Worm (Caenorhabditis elegans): Measurements from ENCODE around the gene M01G5.1.

The M01G5.1 gene

DNA sequence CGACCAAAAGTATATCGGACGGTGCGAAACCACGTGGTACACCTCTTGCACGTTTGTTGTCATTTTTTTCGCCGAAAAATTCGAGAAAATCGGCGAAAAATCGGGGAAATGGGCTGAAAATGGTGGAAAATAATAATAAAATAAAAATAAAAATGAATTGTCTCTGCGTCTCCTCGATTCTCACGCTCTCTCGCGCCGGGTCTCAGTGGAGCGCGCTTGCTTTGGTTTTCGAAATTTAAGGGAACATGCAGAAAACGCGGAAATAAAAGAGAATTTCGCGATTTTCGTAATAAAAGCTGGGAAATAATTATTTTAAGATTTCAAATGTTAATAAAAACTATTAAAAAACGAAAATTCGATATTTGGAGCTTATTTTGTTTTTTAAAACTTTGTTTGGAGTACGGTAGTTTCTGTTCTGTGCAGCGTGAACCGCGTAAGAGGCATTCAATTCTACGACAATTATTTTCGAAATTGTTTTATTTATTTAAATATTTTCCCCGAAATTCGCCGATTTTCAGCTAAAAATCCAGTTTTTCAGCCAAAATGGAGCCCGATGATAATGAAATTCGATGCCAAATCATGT lies at the start of gene M01G5.1, which contains the start of gene ave-1:
Gene M01G5.1 (plus strand): TSS at position 539 of the 583 bp plus-strand sequence.
Gene ave-1 (minus strand): TSS at position 113 of the 583 bp plus-strand sequence.
- TF ChIP-seq ama-1 (optimal IDR thresholded peaks at IDR 0.05) (no peak), lin-38 (GFP tag; IDR thresholded peaks at IDR 0.05) (peak; percentile 92), lin-13 (GFP tag; optimal IDR thresholded peaks at IDR 0.05) (peak; percentile 53), dmd-6 (GFP tag; IDR thresholded peaks at IDR 0.05) (no peak), aha-1 (tag) (peak; percentile 54), gei-8 (GFP tag; optimal IDR thresholded peaks at IDR 0.05) (no peak), mes-2 (tag; optimal IDR thresholded peaks at IDR 0.05; ENCODE audit: poor library complexity, severe bottlenecking) (peak; percentile 44), lsy-2 (tag; optimal IDR thresholded peaks at IDR 0.05) (peak in 1 of 2 experiments; percentile 67), F37D6.2 (tag; optimal IDR thresholded peaks at IDR 0.05) (no peak), mep-1 (tag; optimal IDR thresholded peaks at IDR 0.05) (peak; percentile 11), arid-1 (GFP tag; conservative IDR thresholded peaks at IDR 0.05) (no peak), rbr-2 (tag; optimal IDR thresholded peaks at IDR 0.05) (no peak), hmg-1.1 (GFP tag; IDR thresholded peaks at IDR 0.05) (0 out of 2 replicates have a peak, but pooled peaks have one; percentile 20), pqm-1 (tag; optimal IDR thresholded peaks at IDR 0.05) (no peak), snpc-1.2 (GFP tag; IDR thresholded peaks at IDR 0.05) (no peak)

DNA sequence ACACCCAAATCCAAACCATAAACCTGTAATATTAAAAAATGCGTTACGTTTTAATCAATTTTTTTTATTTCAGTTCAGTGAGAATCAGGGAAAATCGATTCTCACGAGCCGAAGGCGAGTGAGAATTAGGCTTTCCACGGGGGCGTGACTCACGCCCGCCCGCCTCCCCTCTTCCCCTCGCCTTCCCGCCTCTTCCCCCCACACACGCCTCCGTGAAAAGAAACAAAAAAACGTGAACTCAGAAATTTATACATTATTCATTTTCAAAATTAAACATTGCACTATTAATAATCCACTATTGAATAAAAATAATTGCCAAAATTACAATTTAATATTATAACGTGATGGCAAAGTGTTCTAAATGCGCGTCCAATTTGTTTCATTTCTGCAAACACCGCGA lies 49.5 kb upstream of the M01G5.1 start:
- TF ChIP-seq lin-15B (tag; optimal IDR thresholded peaks at IDR 0.05) (no peak), unc-39 (tag; optimal IDR thresholded peaks at IDR 0.05) (no peak), ceh-62 (tag; optimal IDR thresholded peaks at IDR 0.05) (no peak), pha-4 (GFP tag; IDR thresholded peaks at IDR 0.05) (no peak), pha-4 (tag; optimal IDR thresholded peaks at IDR 0.05) (no peak), lin-1 (GFP tag; IDR thresholded peaks at IDR 0.05) (no peak), hlh-11 (tag; optimal IDR thresholded peaks at IDR 0.05) (no peak), lin-13 (GFP tag; optimal IDR thresholded peaks at IDR 0.05) (no peak), snpc-4 (tag; optimal IDR thresholded peaks at IDR 0.05) (no peak), daf-16 (GFP tag; optimal IDR thresholded peaks at IDR 0.05) (no peak), daf-16 (tag; optimal IDR thresholded peaks at IDR 0.05) (no peak), nhr-237 (tag; optimal IDR thresholded peaks at IDR 0.05) (no peak), ZK337.2 (GFP tag; IDR thresholded peaks at IDR 0.05) (no peak), egl-27 (tag; optimal IDR thresholded peaks at IDR 0.05) (no peak), ceh-28 (tag; optimal IDR thresholded peaks at IDR 0.05) (no peak), mxl-3 (GFP tag; optimal IDR thresholded peaks at IDR 0.05) (no peak), duxl-1 (tag; optimal IDR thresholded peaks at IDR 0.05; ENCODE audit: poor library complexity) (no peak), daf-12 (tag; optimal IDR thresholded peaks at IDR 0.05) (no peak), aha-1 (tag) (no peak), madf-9 (GFP tag; conservative IDR thresholded peaks at IDR 0.05) (no peak)

DNA sequence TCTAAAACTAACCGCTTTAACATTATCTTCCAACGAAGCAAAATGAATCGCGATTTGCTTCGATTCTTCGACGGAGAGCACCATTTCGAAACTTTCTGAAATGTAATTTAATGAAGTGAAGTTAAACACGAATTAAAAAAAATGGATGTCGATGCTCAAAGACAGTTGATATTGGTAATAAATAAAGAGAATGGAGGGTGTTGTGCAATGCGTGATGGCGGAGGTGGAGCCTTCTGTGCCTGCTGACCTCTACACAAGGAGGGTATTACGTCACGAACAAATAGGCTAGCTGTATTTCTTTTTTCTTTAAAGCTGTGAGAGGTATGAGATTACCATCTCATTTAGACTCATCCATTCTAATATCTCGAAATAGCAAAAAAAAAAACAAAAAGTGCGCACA lies 40.5 kb upstream of the M01G5.1 start, which contains the start of gene Y82E9BR.17:
Gene Y82E9BR.17 (minus strand): TSS at position 101 of the 400 bp plus-strand sequence.
- no peak for TF ChIP-seq nhr-28 (tag; optimal IDR thresholded peaks at IDR 0.05)
- TF ChIP-seq ceh-62 (tag; optimal IDR thresholded peaks at IDR 0.05), result no peak
- no peak for TF ChIP-seq nhr-111 (GFP tag; optimal IDR thresholded peaks at IDR 0.05)
- no peak for TF ChIP-seq nhr-77 (tag; optimal IDR thresholded peaks at IDR 0.05)
- TF ChIP-seq tra-1 (GFP tag; IDR thresholded peaks at IDR 0.05), result no peak
- no peak for TF ChIP-seq egl-43 (GFP tag; IDR thresholded peaks at IDR 0.05)
- TF ChIP-seq zfp-2 (tag; optimal IDR thresholded peaks at IDR 0.05), result no peak
- no peak for TF ChIP-seq ceh-28 (tag; optimal IDR thresholded peaks at IDR 0.05)
- no peak for TF ChIP-seq Y48G9A.11 (GFP tag; IDR thresholded peaks at IDR 0.05)
- no peak for TF ChIP-seq fos-1 (tag; optimal IDR thresholded peaks at IDR 0.05)
- no peak for TF ChIP-seq lin-38 (GFP tag; IDR thresholded peaks at IDR 0.05)
- no peak for TF ChIP-seq lir-3 (tag; optimal IDR thresholded peaks at IDR 0.05)
- TF ChIP-seq nhr-42 (GFP tag; IDR thresholded peaks at IDR 0.05), result no peak
- TF ChIP-seq unc-62 (GFP tag; optimal IDR thresholded peaks at IDR 0.05 in 1 of 2), result no peak
- no peak for TF ChIP-seq unc-62 (tag; optimal IDR thresholded peaks at IDR 0.05)
- no peak for TF ChIP-seq unc-130 (GFP tag; optimal IDR thresholded peaks at IDR 0.05)
- TF ChIP-seq daf-19 (GFP tag; conservative IDR thresholded peaks at IDR 0.05), result no peak
- TF ChIP-seq nhr-237 (tag; optimal IDR thresholded peaks at IDR 0.05), result no peak
